Worm (Caenorhabditis elegans) whole organism, early embryonic: ENCODE measurements around the gene C31B8.7.

Experiments
- B0310.2 ChIP-seq: sonication (generic microtip); optimal IDR thresholded peaks from 2 replicates; lab custom pipeline; 2016; ENCODE audit warnings: mild to moderate bottlenecking, missing genetic modification characterization, missing compliant biosample characterization
- F13C5.2 ChIP-seq: sonication (generic microtip); optimal IDR thresholded peaks from 2 replicates; lab custom pipeline; 2017; ENCODE audit warnings: mild to moderate bottlenecking, missing genetic modification characterization, inconsistent platforms, missing compliant biosample characterization
- ama-1 ChIP-seq: fragments of 150-350 bp; optimal IDR thresholded peaks from 2 replicates; lab custom pipeline; 2014
- flt-1 ChIP-seq: fragments of 200-800 bp; sonication (Bioruptor generic); IDR thresholded peaks from 2 replicates; pipeline ENCODE4 v1.3.6; 2022; ENCODE audit warnings: missing genetic modification characterization, missing compliant biosample characterization
- pes-1 ChIP-seq: fragments of 200-800 bp; sonication (Bioruptor generic); IDR thresholded peaks from 2 replicates; pipeline ENCODE4 v1.3.6; 2022; ENCODE audit warnings: missing genetic modification reagents, missing genetic modification characterization, missing compliant biosample characterization

- TF ChIP-seq flt-1 (GFP tag; lab: Robert Waterston, UW) (no peak), ama-1 (no peak), pes-1 (no peak), B0310.2 (tag; lab: Kevin White, UChicago) (no peak), F13C5.2 (tag; lab: Kevin White, UChicago) (no peak)
Measured at ce11 chrV:2870127-2870526, 33.0 kb downstream of the C31B8.7 start, which contains the start of gene srh-243.
